Worm (Caenorhabditis elegans): Measurements from ENCODE around the gene pde-4.

Gene pde-4

DNA sequence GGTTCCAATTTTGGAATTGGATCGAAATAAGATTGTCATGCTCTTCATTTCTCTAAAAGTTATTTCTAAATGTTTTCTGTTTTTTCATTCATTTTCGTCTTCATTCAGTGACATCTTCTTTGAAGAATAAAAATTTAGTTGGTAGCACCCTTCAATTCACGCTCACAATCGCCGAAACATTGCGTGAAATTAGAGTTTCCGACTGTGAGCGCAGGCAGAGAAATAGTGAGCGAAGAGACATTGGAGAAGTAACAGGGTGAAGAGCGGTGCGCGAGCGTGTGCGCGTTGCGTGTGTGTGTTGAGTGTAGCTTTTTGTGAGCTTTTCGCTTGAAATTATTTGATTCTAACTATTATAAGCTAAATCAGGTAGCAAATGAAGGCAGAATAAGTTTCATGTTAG lies 18.4 kb upstream of the pde-4 start:
- TF ChIP-seq unc-62 (GFP tag; optimal IDR thresholded peaks at IDR 0.05), result no peak

DNA sequence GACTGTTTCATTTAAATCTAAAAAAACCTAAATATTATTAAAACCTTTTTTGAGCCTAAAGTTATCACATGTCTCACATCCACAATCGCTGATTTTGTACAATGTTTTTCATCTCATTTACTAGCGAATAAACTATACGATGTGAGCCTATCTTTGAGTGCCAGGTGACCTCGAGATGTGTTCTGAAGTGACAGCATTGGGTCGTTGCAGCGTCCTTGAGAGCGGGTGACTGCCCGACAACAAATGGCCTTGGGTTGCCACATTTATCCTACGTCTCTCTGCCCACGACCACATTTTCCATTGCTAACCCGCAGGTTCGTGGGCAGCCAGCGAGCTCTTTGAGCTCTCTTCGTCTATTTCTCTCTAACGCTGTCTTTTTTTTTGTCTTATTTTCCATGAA lies 15.9 kb upstream of the pde-4 start, which contains the start of gene lir-2:
TSS of gene lir-2 (plus strand) at position 301 of the 400 bp plus-strand sequence.
- TF ChIP-seq unc-62 (GFP tag; optimal IDR thresholded peaks at IDR 0.05), result no peak

DNA sequence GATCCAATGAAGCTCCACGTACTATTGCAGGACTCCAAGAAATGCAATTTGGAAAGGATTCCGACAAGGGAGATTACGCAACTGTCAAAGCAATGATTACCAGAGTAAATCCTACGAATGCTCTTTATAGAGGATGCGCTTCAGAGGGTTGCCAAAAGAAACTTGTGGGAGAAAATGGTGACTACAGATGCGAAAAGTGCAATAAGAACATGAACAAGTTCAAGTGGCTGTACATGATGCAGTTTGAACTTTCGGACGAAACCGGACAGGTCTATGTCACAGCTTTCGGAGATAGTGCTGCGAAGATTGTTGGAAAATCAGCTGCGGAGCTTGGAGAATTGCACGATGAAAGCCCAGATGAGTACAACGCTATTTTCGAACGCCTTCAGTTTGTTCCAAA lies 15.3 kb upstream of the pde-4 start:
- no peak for TF ChIP-seq unc-62 (GFP tag; optimal IDR thresholded peaks at IDR 0.05)

DNA sequence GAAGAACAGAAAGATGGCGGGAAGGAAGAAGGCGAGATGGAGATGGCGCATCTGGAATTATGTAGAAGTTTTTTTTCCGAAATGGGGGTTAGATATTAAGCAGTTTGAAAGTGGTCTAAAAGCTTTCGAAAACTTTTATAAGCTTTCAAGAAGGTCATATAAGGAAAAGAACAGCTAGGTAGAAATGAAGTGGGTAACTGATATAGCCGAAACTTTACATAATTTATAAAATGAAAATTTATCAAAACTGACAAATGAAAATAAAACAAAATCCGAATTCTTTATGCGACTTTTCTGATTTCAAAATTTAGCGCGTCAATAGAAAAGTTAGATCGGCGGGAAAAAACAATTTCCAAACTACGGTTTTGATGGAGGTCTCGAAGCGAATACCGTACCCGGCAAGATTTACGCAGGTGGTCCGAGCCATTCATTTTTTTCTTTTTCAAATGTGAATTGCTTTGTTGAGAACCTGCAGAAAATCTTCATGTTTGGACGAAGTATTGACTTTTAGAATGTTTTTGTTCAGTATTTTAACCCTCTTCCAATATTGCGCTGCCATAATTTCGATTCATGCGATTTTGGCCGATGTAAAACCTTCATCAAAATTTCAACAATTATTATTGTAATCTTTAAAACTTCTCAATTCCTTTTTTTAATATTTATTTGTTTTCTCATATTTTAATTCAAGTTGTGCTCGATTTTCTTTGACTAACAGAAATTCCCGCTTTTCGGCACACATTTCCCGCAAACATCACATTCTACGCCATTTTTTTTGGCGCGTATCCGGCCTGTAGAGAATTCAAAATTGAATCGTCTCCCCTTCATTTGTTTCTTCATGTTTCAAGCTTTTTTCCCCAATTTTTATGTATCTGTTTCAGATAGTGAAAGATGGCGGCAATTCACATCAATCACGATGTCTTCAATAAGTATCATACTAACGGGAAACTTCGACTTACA lies 12.9 kb upstream of the pde-4 start, which contains the start of the genes F18A1.7 and rpa-1:
TSS of gene F18A1.7 (minus strand) at position 51 of the 957 bp plus-strand sequence.
TSS of gene rpa-1 (plus strand) at position 879 of the 957 bp plus-strand sequence.
- no peak for TF ChIP-seq unc-62 (GFP tag; optimal IDR thresholded peaks at IDR 0.05)

DNA sequence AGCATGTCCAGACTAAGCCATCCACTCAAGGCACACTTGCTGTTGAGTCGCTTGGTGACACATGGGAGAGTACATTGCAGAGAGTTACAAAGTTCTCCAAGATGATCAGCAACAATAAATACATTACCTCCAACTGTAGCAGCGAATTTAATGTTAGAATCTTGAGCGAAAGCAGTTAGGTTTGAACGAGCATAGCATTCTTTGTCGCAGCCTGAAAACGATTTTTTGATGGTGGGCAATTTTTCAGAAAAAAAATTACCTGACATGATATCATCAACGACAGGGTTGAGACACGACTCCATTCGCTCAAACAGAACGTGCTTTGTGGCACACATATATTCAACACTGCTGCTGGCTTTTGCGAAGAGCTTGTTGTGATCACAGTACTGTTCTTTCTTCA lies 12.0 kb upstream of the pde-4 start:
- no peak for TF ChIP-seq unc-62 (GFP tag; optimal IDR thresholded peaks at IDR 0.05)

DNA sequence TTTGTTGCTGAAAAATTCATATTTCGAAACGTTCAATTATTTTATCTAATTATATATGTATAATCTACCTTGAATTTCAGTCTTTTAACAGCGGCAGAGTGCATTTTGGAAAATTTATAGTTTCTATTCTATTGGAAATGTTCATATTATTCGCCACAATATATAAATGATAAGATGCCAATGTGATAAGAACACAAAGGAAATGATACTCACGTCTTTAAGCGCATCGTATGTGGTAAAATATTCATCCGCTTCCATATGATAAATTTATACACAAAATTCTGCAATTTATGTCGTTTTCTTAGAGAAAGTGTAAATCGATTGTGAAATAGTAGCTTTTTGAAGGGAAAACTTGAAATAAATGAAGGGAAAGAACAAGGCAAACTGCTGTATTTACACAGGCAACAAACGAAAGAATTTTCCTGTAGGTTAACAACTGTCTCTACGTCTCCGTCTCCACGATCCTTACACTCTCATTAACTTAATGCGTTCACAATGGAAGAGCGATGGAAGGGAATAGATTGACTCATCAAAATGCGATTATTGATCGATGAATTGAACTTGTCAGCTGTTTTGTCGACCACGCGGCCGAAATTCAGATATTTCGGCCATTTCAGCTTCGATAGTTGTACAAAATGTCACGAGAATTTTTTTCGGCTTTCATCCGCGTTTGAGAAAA lies 11.1 kb upstream of the pde-4 start, which contains the start of gene alfa-1:
TSS of gene alfa-1 (minus strand) at position 515 of the 679 bp plus-strand sequence.
- no peak for TF ChIP-seq unc-62 (GFP tag; optimal IDR thresholded peaks at IDR 0.05)

DNA sequence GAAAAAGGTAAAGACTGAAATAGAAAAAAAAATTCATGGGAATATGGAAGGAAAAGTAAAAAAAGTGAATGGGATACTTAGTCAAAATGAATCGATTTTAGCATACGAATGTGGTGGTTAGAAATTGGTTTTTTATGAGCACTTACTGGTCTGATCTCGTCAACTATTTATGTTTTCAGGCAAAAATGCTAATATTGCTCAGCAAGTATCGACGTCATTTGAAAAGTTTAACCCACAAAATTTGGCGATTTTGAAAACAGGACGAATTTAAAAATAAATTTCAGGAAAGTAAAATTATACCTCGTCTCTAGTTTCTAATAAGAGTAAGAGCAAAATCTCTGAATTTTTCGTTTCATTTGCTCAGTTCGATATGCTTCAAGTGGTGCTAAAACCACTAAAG lies 7.8 kb downstream of the pde-4 start:
- TF ChIP-seq unc-62 (GFP tag; optimal IDR thresholded peaks at IDR 0.05), result no peak

DNA sequence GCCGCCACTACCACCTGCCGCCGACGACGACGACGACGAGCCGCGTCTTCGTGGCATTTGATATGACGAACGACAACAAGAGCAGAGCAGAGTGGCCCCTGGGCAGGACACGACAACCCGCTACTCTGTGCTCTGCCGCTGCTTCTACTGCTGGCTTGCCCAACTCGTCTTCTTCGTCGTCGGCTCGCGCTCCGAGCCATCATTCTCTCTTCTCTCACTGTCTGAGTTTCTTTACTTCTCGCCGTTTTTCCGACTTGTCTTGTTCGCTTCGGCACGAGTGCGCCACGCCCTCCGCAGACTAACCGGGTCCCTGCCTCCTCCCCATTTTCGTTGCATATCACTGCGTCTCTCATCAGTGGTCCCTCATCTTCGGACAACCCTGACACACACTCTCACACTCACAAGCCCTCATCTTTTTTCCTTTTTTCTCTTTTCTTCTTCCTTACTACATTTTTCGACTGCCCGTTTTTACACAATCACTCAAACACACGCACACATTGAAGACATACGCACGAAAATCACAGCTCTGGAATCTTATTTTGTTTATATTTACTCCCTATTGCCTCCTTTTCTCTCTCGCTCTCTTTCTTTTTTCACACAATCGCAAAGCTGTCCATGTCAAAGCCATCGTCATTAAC lies 8.9 kb downstream of the pde-4 start:
- no peak for TF ChIP-seq unc-62 (GFP tag; optimal IDR thresholded peaks at IDR 0.05)

DNA sequence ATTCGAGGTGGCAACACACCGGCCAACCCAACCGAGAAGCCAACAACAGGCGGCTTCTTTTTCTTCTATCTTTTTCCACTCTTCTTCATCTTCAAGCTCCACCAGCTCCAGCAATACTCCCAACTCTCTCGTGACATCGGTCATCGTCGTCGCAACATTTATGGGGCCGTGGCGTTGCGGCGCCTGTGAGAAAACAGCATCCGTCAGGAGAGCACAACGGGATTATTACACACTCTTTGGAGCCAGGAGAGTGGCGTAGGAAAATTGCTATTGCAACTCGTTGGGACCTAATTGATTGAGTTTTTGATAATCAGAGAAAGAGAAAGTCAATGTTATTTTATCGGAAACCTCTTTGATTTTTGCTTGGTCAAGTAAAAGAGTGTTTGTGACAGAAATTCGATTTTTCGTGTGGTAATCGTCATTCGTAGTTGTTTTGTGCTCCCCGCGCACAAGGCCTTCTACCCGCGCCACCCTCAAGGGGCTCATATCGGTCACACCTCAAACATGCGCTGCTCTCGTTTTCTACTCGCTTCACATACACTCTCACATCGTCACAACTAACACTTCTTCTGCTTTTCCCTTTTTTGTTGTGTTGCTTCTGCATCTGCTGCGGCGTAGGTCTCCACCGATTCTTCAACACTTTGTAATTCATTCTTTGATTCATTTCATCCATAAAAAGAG lies 10.7 kb downstream of the pde-4 start:
- no peak for TF ChIP-seq unc-62 (GFP tag; optimal IDR thresholded peaks at IDR 0.05)

DNA sequence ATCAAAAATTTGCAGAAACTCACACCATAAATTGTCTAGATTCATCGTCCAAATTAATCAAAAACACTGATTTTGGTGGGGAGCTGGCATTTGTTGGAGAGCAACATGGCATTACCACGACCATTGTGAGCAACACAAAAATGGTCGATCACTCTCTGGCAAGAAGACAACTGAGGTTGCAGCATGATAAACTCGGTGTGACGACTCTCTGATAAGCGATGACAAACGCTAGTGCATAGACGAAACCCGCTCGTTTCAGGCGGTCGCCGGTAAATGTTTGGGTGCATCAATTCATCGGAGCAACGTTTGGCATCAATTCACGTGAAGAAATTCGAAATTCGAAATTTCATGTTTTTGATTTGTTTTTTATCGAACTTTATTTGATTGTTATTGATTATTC lies 12.0 kb downstream of the pde-4 start:
- TF ChIP-seq unc-62 (GFP tag; optimal IDR thresholded peaks at IDR 0.05), result no peak

DNA sequence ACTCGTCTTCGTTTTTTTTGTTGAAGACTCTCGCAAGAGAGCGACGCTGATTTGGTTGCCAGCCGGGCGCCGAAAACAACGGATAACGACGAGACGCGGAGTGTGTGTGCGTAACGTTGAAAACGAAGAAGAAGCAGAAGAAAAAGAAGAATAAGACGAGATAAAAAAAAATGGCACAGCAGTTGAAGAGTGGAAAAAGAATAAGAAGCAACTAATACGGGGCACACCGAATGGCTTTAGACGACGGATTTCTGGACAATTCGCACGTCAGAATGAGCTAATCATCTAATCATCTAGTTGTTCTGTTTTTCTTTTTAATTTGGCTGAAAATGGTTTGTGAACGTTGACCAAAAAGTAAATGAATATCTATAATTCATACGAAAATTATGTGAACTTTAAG lies 14.1 kb downstream of the pde-4 start:
- TF ChIP-seq unc-62 (GFP tag; optimal IDR thresholded peaks at IDR 0.05), result no peak

DNA sequence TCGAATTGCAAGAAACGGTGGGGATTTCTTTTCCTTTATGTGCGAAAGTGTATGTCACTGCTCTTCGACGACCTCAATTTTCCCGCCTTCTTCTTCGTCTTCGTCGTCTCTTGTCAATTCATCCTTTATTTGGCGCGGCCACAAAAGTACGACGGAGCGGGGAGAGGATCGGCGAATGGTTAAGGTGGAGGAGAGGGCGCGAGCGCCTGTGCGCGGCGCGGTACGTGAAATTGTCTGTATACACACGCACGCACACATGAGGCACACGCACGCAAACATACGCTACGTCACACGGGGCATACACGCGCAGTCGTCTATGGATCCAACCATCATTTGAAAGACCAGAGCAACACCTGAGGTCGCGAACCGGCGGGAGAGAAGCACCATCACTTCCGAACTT lies 15.8 kb downstream of the pde-4 start:
- TF ChIP-seq unc-62 (GFP tag; optimal IDR thresholded peaks at IDR 0.05), result no peak

DNA sequence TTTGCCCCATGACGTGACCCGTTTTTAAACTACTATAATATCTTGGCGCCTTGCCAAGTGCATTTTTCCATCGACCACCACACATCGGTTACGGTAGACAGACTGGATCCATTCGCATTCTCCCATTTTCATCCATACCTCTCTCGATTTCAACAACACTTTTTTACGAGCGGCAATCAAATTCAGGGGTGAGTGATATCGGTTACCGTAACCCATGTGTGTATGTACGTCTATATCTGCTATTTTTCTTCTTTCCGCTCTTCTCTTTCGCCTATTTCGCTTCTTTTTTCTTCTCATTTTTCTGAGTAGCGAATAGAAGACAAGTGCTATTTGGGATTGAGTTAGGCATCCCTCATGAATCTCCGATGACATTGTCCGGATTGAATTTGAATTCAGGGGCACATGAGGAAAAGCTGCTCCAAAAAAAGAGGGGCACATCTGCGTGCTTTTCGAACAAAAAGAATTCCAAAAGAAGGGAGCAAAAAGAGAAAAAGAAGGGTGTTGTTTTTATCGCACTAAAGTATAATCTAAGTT lies 19.3 kb downstream of the pde-4 start:
- no peak for TF ChIP-seq unc-62 (GFP tag; optimal IDR thresholded peaks at IDR 0.05)

DNA sequence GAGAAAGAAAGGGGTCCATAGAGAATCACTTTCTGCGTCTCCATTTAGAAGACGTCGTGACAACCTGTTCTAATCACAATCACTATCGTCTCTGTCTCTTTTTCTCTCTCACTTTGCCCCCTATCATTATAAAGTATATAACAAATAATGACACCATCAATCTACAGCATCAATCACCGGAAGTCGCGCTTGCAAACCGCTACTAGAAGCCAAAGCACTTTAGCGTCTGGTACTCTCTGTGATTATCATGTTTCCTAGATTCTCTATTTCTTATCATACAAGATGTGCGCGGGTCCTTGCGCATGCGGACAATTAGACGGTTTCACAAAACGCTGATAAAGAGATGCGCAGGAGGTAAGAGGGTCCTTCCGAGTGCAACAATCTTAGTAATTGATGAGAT lies 19.9 kb downstream of the pde-4 start:
- TF ChIP-seq unc-62 (GFP tag; optimal IDR thresholded peaks at IDR 0.05), result no peak

DNA sequence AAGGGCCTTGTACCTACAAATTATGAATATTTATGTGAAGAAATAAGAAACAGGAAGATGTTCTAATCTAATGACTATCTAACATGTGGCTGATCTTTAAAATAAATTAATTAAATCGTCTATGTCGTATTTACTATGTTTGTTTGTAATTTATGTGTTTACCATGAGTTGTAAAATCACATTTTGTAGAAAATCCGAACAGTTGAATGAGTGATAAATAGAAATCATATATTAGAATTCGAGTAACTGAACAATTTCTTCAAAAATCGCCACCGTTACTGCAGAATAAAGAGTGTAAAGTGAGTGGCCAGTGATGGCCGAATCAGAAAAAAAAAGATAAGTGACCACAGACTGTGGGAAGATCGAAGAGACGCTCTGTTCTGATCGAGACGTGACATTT lies 21.0 kb downstream of the pde-4 start:
- TF ChIP-seq unc-62 (GFP tag; optimal IDR thresholded peaks at IDR 0.05), result no peak

Measured in whole organism, dauer.